Fruit fly (Drosophila melanogaster) S2 (cell line): Measurements from ENCODE around the gene CG9300.

Source experiments
- CG8478 ChIP-seq: fragments of >200 bp; optimal IDR thresholded peaks from 2 replicates; lab custom pipeline; 2018
- CTCF ChIP-seq, 2 experiments: fragments of >200 bp; optimal IDR thresholded peaks; 2 replicates each; lab custom pipeline; 2018

DNA sequence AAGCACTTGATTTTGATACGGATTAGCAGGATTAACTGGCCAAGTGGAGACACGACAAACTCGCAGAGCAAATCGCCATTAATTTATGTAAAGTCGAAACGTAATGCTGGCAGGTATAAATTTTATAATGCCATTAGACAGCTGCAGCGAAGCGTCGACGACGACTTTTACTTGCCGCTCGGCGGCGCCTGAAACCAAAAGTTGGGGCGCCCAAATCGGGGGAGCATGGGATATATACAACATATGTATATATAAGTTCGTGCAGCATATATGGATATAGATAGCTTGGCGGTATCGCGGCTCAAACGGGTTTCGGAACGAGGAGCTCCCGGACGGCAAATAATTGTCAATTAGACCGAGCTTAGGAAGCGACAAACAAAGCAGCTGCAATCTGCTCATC lies 31.6 kb upstream of the CG9300 start, which contains the start of gene Cpr76Bc:
- TF ChIP-seq CTCF (optimal IDR thresholded peaks at IDR 0.05; lab: Kevin White, UChicago) (no peak), CG8478 (lab: Kevin White, UChicago) (no peak)
